Fruit fly (Drosophila melanogaster): ENCODE measurements around the gene Srx.
A peak's percentile ranks its signal among the peaks of the same experiment; 100 is the strongest.

Srx gene

DNA sequence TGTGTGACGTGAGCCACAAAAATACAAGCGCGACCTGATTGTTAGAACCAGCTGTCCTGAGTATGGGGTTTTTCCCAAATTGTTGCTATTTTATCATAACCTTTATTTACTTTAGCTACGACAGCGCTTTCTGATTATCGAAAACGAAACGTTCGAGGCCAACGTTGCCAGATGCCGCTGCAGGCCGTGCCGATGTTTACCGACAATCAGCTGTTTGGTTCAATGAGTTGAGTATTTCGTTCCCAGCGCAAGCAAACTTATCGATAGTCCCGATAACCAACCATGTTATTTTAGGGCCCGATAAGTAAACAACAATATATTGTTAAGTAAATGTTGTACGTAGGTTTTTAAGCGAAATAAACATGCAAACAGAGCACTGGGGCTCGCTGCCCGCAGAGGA, 6.6 kb upstream of the Srx start, which contains the start of the genes CG15814 and Spt7 (continued):
- peak; percentile 49 for TF ChIP-seq Camta (GFP tag; optimal IDR thresholded peaks at IDR 0.05)
- no peak for TF ChIP-seq Kr (GFP tag; optimal IDR thresholded peaks at IDR 0.05)
- TF ChIP-seq pfk (GFP tag; optimal IDR thresholded peaks at IDR 0.05): peak; percentile 62
- TF ChIP-seq otp (GFP tag; IDR thresholded peaks at IDR 0.05): no peak
- peak; percentile 11 for TF ChIP-seq dmrt11E (tag; optimal IDR thresholded peaks at IDR 0.05)
- TF ChIP-seq unpg (GFP tag; optimal IDR thresholded peaks at IDR 0.05): peak; percentile 13
- TF ChIP-seq Meics (GFP tag; optimal IDR thresholded peaks at IDR 0.05): peak; percentile 47
- no peak for TF ChIP-seq Atf3 (GFP tag; optimal IDR thresholded peaks at IDR 0.05)
- TF ChIP-seq Dad (GFP tag; optimal IDR thresholded peaks at IDR 0.05): peak; percentile 11
- peak; percentile 15 for TF ChIP-seq Hsf (GFP tag; optimal IDR thresholded peaks at IDR 0.05)
- peak; percentile 12 for TF ChIP-seq CG8089 (GFP tag; optimal IDR thresholded peaks at IDR 0.05)
- TF ChIP-seq cato (GFP tag; optimal IDR thresholded peaks at IDR 0.05; ENCODE audit: borderline replicate concordance): no peak
- TF ChIP-seq CG13894 (tag; optimal IDR thresholded peaks at IDR 0.05): no peak
- TF ChIP-seq toy (GFP tag; IDR thresholded peaks at IDR 0.05): no peak
- no peak for TF ChIP-seq C15 (GFP tag; IDR thresholded peaks at IDR 0.05)
- peak; percentile 63 for TF ChIP-seq Doc3 (GFP tag; IDR thresholded peaks at IDR 0.05; ENCODE audit: partially characterized antibody)
- TF ChIP-seq bigmax (GFP tag; optimal IDR thresholded peaks at IDR 0.05): peak; percentile 76
- peak; percentile 35 for TF ChIP-seq bcd (GFP tag; optimal IDR thresholded peaks at IDR 0.05)
- TF ChIP-seq ci (GFP tag; IDR thresholded peaks at IDR 0.05): peak; percentile 26; the same call in 1 of the 3 replicates
- TF ChIP-seq danr (GFP tag; IDR thresholded peaks at IDR 0.05): no peak
- no peak for TF ChIP-seq pan (optimal IDR thresholded peaks at IDR 0.05)
- peak in 1 of 2 experiments; percentile 8 for TF ChIP-seq pan (GFP tag; optimal IDR thresholded peaks at IDR 0.05 in 1 of 2, IDR thresholded peaks at IDR 0.05 in 1 of 2)
- TF ChIP-seq CrebB (tag; optimal IDR thresholded peaks at IDR 0.05): peak; percentile 35
- peak; percentile 81 for TF ChIP-seq CG7963 (GFP tag; IDR thresholded peaks at IDR 0.05; ENCODE audit: partially characterized antibody)
- TF ChIP-seq Lpt (GFP tag; optimal IDR thresholded peaks at IDR 0.05): no peak
- TF ChIP-seq GATAe (GFP tag; conservative IDR thresholded peaks at IDR 0.05): no peak
- peak; percentile 60 for TF ChIP-seq stwl (tag; optimal IDR thresholded peaks at IDR 0.05)
- no peak for TF ChIP-seq CG11093 (GFP tag; IDR thresholded peaks at IDR 0.05)
- TF ChIP-seq Neu2 (GFP tag; optimal IDR thresholded peaks at IDR 0.05; ENCODE audit: borderline replicate concordance): no peak
- TF ChIP-seq odd (GFP tag; optimal IDR thresholded peaks at IDR 0.05): peak; percentile 2
- no peak for TF ChIP-seq gro (GFP tag; optimal IDR thresholded peaks at IDR 0.05)
- TF ChIP-seq CG11456 (GFP tag; IDR thresholded peaks at IDR 0.05): 0 out of 3 replicates have a peak, but pooled peaks have one; percentile 31
- peak; percentile 73 for TF ChIP-seq CG4617 (GFP tag; optimal IDR thresholded peaks at IDR 0.05; ENCODE audit: borderline replicate concordance)
- TF ChIP-seq CG16863 (GFP tag; optimal IDR thresholded peaks at IDR 0.05): peak; percentile 30
- 0 out of 3 replicates have a peak, but pooled peaks have one; percentile 9 for TF ChIP-seq sr (GFP tag; IDR thresholded peaks at IDR 0.05)
- no peak for TF ChIP-seq Hr78 (GFP tag; optimal IDR thresholded peaks at IDR 0.05)
- no peak for TF ChIP-seq CG17328 (GFP tag; IDR thresholded peaks at IDR 0.05)
- peak; percentile 12 for TF ChIP-seq fd3F (GFP tag; optimal IDR thresholded peaks at IDR 0.05)
- TF ChIP-seq CG13424 (tag; optimal IDR thresholded peaks at IDR 0.05): peak; percentile 31
- no peak for TF ChIP-seq CG10565 (GFP tag; optimal IDR thresholded peaks at IDR 0.05)
- peak; percentile 19 for TF ChIP-seq ATbp (GFP tag; optimal IDR thresholded peaks at IDR 0.05)
- TF ChIP-seq sens (GFP tag): peak; percentile 81
- peak; percentile 41 for TF ChIP-seq mam (GFP tag; optimal IDR thresholded peaks at IDR 0.05)
- TF ChIP-seq CG6854 (GFP tag; optimal IDR thresholded peaks at IDR 0.05): peak; percentile 1
- peak; percentile 5 for TF ChIP-seq fu2 (GFP tag; optimal IDR thresholded peaks at IDR 0.05)
- peak; percentile 81 for TF ChIP-seq trem (tag; optimal IDR thresholded peaks at IDR 0.05)
- peak; percentile 37 for TF ChIP-seq CG3163 (GFP tag; optimal IDR thresholded peaks at IDR 0.05)
- peak; percentile 3 for TF ChIP-seq BtbVII (GFP tag; optimal IDR thresholded peaks at IDR 0.05)
- TF ChIP-seq twi (tag; optimal IDR thresholded peaks at IDR 0.05): peak; percentile 27
- TF ChIP-seq CHES-1-like (GFP tag; optimal IDR thresholded peaks at IDR 0.05): peak; percentile 75
- TF ChIP-seq vnd (GFP tag; IDR thresholded peaks at IDR 0.05; ENCODE audit: partially characterized antibody): peak; percentile 75
